Worm (Caenorhabditis elegans): Measurements from ENCODE around the gene lips-2.

- TF ChIP-seq unc-62 (GFP tag; optimal IDR thresholded peaks at IDR 0.05) (no peak), ceh-82 (tag; optimal IDR thresholded peaks at IDR 0.05) (no peak), nhr-77 (tag; optimal IDR thresholded peaks at IDR 0.05) (no peak), nhr-237 (tag; optimal IDR thresholded peaks at IDR 0.05) (no peak), egl-27 (tag; optimal IDR thresholded peaks at IDR 0.05) (no peak), lin-15B (tag; optimal IDR thresholded peaks at IDR 0.05) (no peak), snpc-4 (tag; optimal IDR thresholded peaks at IDR 0.05) (no peak), elt-2 (tag; optimal IDR thresholded peaks at IDR 0.05) (no peak), ztf-11 (tag; optimal IDR thresholded peaks at IDR 0.05) (no peak), fos-1 (tag; optimal IDR thresholded peaks at IDR 0.05) (no peak), zag-1 (tag; optimal IDR thresholded peaks at IDR 0.05) (no peak), jun-1 (tag; optimal IDR thresholded peaks at IDR 0.05) (no peak), elt-1 (tag; optimal IDR thresholded peaks at IDR 0.05) (no peak), nhr-12 (tag; optimal IDR thresholded peaks at IDR 0.05) (no peak)
Observed at ce11 chrX:12284161-12284560, 1.4 kb upstream of the lips-2 start.

All from whole organism, L3 larva.